Fruit fly (Drosophila melanogaster) whole organism, larva: ENCODE results near the gene Smr.

ENCODE experiments used
- noc ChIP-seq: fragments of 200-800 bp; sonication (Bioruptor generic); optimal IDR thresholded peaks from 3 replicates; lab custom pipeline; 2019; ENCODE audit warnings: missing biosample characterization, mild to moderate bottlenecking, missing genetic modification characterization, moderate library complexity

Smr gene

dm6 chrX:12753602-12754347 is 11.4 kb upstream of the Smr start:
- no peak for TF ChIP-seq noc (tag; lab: Kevin White, UChicago)

dm6 chrX:12752196-12752595 is 9.8 kb upstream of the Smr start:
- peak; percentile 98 for TF ChIP-seq noc (tag; lab: Kevin White, UChicago)

dm6 chrX:12751786-12752187 is 9.4 kb upstream of the Smr start:
- no peak for TF ChIP-seq noc (tag; lab: Kevin White, UChicago)

dm6 chrX:12750928-12751631 is 8.7 kb upstream of the Smr start:
- TF ChIP-seq noc (tag; lab: Kevin White, UChicago) = peak; percentile 100

dm6 chrX:12750582-12750927 is 8.1 kb upstream of the Smr start:
- no peak for TF ChIP-seq noc (tag; lab: Kevin White, UChicago)

- peak; percentile 34 for TF ChIP-seq noc (tag; lab: Kevin White, UChicago)
Measured at dm6 chrX:12749891-12750581, 7.6 kb upstream of the Smr start.

dm6 chrX:12748967-12749366 is 6.5 kb upstream of the Smr start:
- no peak for TF ChIP-seq noc (tag; lab: Kevin White, UChicago)

- TF ChIP-seq noc (tag; lab: Kevin White, UChicago) = peak; percentile 68
Measured at dm6 chrX:12747746-12748710, 5.6 kb upstream of the Smr start.

- no peak for TF ChIP-seq noc (tag; lab: Kevin White, UChicago)
Measured at dm6 chrX:12745117-12745516, 2.7 kb upstream of the Smr start.

- no peak for TF ChIP-seq noc (tag; lab: Kevin White, UChicago)
Measured at dm6 chrX:12744026-12744688, 1.7 kb upstream of the Smr start, which contains the start of gene CG4004. Gene CG4004, plus strand, starts transcription at chrX:12744212.

- TF ChIP-seq noc (tag; lab: Kevin White, UChicago) = no peak
Measured at dm6 chrX:12743296-12743695, 878 bp upstream of the Smr start.

- TF ChIP-seq noc (tag; lab: Kevin White, UChicago) = no peak
Measured at dm6 chrX:12742651-12743020, 218 bp upstream of the Smr start.

dm6 chrX:12740441-12740840 is 2.0 kb downstream of the Smr start:
- TF ChIP-seq noc (tag; lab: Kevin White, UChicago) = no peak

- TF ChIP-seq noc (tag; lab: Kevin White, UChicago) = no peak
Measured at dm6 chrX:12739789-12740188, 2.6 kb downstream of the Smr start.

dm6 chrX:12739047-12739446 is 3.4 kb downstream of the Smr start:
- TF ChIP-seq noc (tag; lab: Kevin White, UChicago) = peak; percentile 55
